Worm (Caenorhabditis elegans) whole organism, L4/young adult: Measurements from ENCODE around the gene T11B7.2.

Experiments
- W03F9.2 ChIP-seq: fragments of 150-350 bp; optimal IDR thresholded peaks from 2 replicates; lab custom pipeline; 2014; ENCODE audit warnings: missing biosample characterization, missing genetic modification characterization
- dao-5 ChIP-seq: sonication (generic microtip); optimal IDR thresholded peaks from 2 replicates; lab custom pipeline; 2016; ENCODE audit warnings: missing genotype, missing genetic modification characterization, moderate library complexity, missing compliant biosample characterization
- him-1 ChIP-seq: sonication (generic microtip); optimal IDR thresholded peaks from 2 replicates; lab custom pipeline; 2016; ENCODE audit warnings: missing genotype, missing genetic modification reagents, missing genetic modification characterization, missing compliant biosample characterization

ce11 chrIV:8824145-8824833 lies 20.1 kb downstream of the T11B7.2 start, which contains the start of the genes col-117 and col-3:
- TF ChIP-seq him-1 (tag; lab: Kevin White, UChicago), result no peak
- TF ChIP-seq dao-5 (tag; lab: Kevin White, UChicago), result no peak
- no peak for TF ChIP-seq W03F9.2 (tag; lab: Kevin White, UChicago)
